Worm (Caenorhabditis elegans) whole organism, L4 larva: ENCODE data around the gene clec-219.

Experiments
- F49E8.2 ChIP-seq: sonication (generic microtip); optimal IDR thresholded peaks from 2 replicates; lab custom pipeline; 2016; ENCODE audit warnings: missing compliant biosample characterization, mild to moderate bottlenecking, missing genetic modification characterization, borderline replicate concordance
- aly-2 ChIP-seq: sonication (generic microtip); optimal IDR thresholded peaks from 2 replicates; lab custom pipeline; 2018; ENCODE audit warnings: missing biosample characterization, missing genetic modification characterization
- ceh-82 ChIP-seq: sonication (generic microtip); optimal IDR thresholded peaks from 2 replicates; lab custom pipeline; 2017; ENCODE audit warnings: missing biosample characterization, missing genetic modification characterization
- daf-16 ChIP-seq, 3 experiments: sonication (generic microtip); optimal IDR thresholded peaks; 2 replicates each; lab custom pipeline; 2016 to 2017; ENCODE audit warnings: missing genetic modification characterization in 3 of 3, missing genetic modification reagents in 3 of 3, mild to moderate bottlenecking in 2 of 3, missing compliant biosample characterization in 2 of 3, missing biosample characterization in 1 of 3, moderate library complexity in 1 of 3
- dmd-9 ChIP-seq: fragments of 200-800 bp; sonication (Bioruptor generic); IDR thresholded peaks from 2 replicates; pipeline ENCODE4 v1.3.6; 2022; ENCODE audit warnings: missing genetic modification reagents, missing genetic modification characterization, missing compliant biosample characterization
- egl-27 ChIP-seq: sonication (generic microtip); optimal IDR thresholded peaks from 3 replicates; lab custom pipeline; 2017; ENCODE audit warnings: missing biosample characterization, missing genetic modification reagents, missing genetic modification characterization
- hlh-11 ChIP-seq: fragments of 200-800 bp; sonication (Bioruptor generic); optimal IDR thresholded peaks from 2 replicates; lab custom pipeline; 2018; ENCODE audit warnings: mild to moderate bottlenecking, missing genetic modification characterization, missing compliant biosample characterization
- nhr-237 ChIP-seq: sonication (generic microtip); optimal IDR thresholded peaks from 2 replicates; lab custom pipeline; 2017; ENCODE audit warnings: missing biosample characterization, missing genetic modification characterization
- nhr-42 ChIP-seq: fragments of 200-800 bp; sonication (Bioruptor generic); IDR thresholded peaks from 2 replicates; pipeline ENCODE4 v1.3.6; 2022; ENCODE audit warnings: missing genetic modification characterization, missing compliant biosample characterization
- nhr-48 ChIP-seq: sonication (generic microtip); optimal IDR thresholded peaks from 2 replicates; lab custom pipeline; 2016; ENCODE audit warnings: mild to moderate bottlenecking, missing genetic modification characterization, missing compliant biosample characterization
- nhr-76 ChIP-seq: fragments of 150-350 bp; optimal IDR thresholded peaks from 2 replicates; lab custom pipeline; 2014; ENCODE audit warnings: missing biosample characterization, missing genetic modification characterization
- pha-4 ChIP-seq, 2 experiments: fragments of 150-350 bp in 1 of 2; fragments of 200-800 bp in 1 of 2; sonication (Bioruptor generic) in 1 of 2; IDR thresholded peaks in 1 of 2; optimal IDR thresholded peaks in 1 of 2; 2 replicates each; pipeline versions ENCODE4 v1.3.6 to Lab custom; 2014 to 2022; ENCODE audit warnings: missing genetic modification characterization in 2 of 2, missing genetic modification reagents in 2 of 2, missing biosample characterization in 1 of 2, missing compliant biosample characterization in 1 of 2
- skn-1 ChIP-seq: fragments of 150-350 bp; optimal IDR thresholded peaks from 2 replicates; lab custom pipeline; 2014; ENCODE audit warnings: missing biosample characterization, missing genetic modification characterization
- snpc-4 ChIP-seq: fragments of 150-350 bp; optimal IDR thresholded peaks from 2 replicates; lab custom pipeline; 2014; ENCODE audit warnings: missing biosample characterization, missing genetic modification characterization

- TF ChIP-seq snpc-4 (tag; lab: Kevin White, UChicago) (no peak), hlh-11 (tag; lab: Kevin White, UChicago) (no peak), nhr-42 (GFP tag; lab: Robert Waterston, UW) (no peak), pha-4 (GFP tag; IDR thresholded peaks at IDR 0.05; lab: Robert Waterston, UW) (no peak), pha-4 (tag; optimal IDR thresholded peaks at IDR 0.05; lab: Kevin White, UChicago) (no peak), skn-1 (no peak), daf-16 (GFP tag; optimal IDR thresholded peaks at IDR 0.05; lab: Kevin White, UChicago) (no peak), daf-16 (tag; optimal IDR thresholded peaks at IDR 0.05; lab: Kevin White, UChicago) (no peak), aly-2 (tag; lab: Kevin White, UChicago) (no peak), nhr-76 (tag; lab: Kevin White, UChicago) (no peak), nhr-237 (tag; lab: Kevin White, UChicago) (no peak), egl-27 (tag; lab: Kevin White, UChicago) (no peak), ceh-82 (tag; lab: Kevin White, UChicago) (no peak), F49E8.2 (tag; lab: Kevin White, UChicago) (no peak), dmd-9 (GFP tag; lab: Robert Waterston, UW) (no peak), nhr-48 (tag; lab: Kevin White, UChicago) (no peak)
Observed at ce11 chrV:8299191-8299854, 18.9 kb upstream of the clec-219 start, which contains the start of gene W02D7.5.
